Fruit fly (Drosophila melanogaster) whole organism: ENCODE results near the gene MYPT-75D.

Experiments used
- CG8478 ChIP-seq: fragments of >200 bp; optimal IDR thresholded peaks from 2 replicates; lab custom pipeline; 2018; ENCODE audit warnings: inconsistent platforms
- Dll ChIP-seq: fragments of >200 bp; optimal IDR thresholded peaks from 2 replicates; lab custom pipeline; 2017
- EcR ChIP-seq, 2 experiments: fragments of >200 bp; optimal IDR thresholded peaks; 2 replicates each; lab custom pipeline; 2017; ENCODE audit warnings: missing biosample characterization in 2 of 2, missing genetic modification characterization in 2 of 2, missing genetic modification reagents in 2 of 2
- pan ChIP-seq: fragments of >200 bp; optimal IDR thresholded peaks from 2 replicates; lab custom pipeline; 2017
- psq ChIP-seq: fragments of >200 bp; optimal IDR thresholded peaks from 2 replicates; lab custom pipeline; 2017
- usp ChIP-seq: fragments of >200 bp; optimal IDR thresholded peaks from 2 replicates; lab custom pipeline; 2017; ENCODE audit warnings: missing biosample characterization, missing genetic modification characterization, mixed read lengths

MYPT-75D gene

DNA sequence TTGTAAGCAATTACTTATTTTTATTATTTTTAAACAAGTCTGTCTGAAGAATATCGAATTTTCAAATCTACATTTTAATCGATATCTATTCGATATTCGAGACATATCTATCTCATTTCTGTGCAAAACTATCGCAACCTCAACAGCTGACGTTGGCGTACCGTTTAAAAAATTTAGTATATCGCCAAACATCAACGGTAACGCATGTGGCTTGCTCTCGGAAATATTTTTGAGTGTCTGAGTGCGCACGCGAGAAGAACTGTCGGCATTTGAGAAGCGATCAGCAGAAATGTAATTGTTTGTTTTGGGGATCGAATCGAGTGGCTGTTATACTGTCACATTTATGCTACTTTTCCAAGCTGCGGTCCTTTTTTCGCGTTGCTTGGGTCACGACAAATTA is at the start of gene MYPT-75D:
Gene MYPT-75D, plus strand, starts transcription at position 174 of the 400 bp plus-strand sequence.
- TF ChIP-seq pan (lab: Kevin White, UChicago): no peak
- no peak for TF ChIP-seq Dll (lab: Kevin White, UChicago)
- no peak for TF ChIP-seq EcR (GFP tag; optimal IDR thresholded peaks at IDR 0.05; lab: Kevin White, UChicago)
- TF ChIP-seq usp: no peak
- no peak for TF ChIP-seq CG8478
- TF ChIP-seq psq (lab: Kevin White, UChicago): no peak

DNA sequence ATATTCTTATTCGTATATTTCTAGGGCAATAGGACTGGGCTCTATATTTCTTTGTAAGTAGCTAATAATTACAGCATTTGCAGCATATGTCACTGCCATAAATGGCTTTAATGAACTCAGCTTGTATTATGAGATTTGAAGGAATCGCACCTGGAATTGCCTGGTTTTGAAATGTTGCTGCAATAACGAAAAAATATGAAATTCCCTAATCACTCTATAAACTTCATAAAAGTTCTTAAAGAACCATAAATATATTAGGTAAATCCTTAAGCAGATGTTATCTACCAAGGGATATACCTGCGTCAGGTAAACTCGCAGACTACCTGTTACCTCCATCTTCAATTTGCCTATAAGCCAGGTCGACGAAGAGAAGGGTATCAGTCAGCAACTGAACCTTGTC is 37.4 kb upstream of the MYPT-75D start, which contains the start of gene CG7271:
Gene CG7271, plus strand, starts transcription at position 373 of the 400 bp plus-strand sequence.
- no peak for TF ChIP-seq Dll (lab: Kevin White, UChicago)
- TF ChIP-seq usp: no peak
- no peak for TF ChIP-seq pan (lab: Kevin White, UChicago)
- no peak for TF ChIP-seq CG8478
- no peak for TF ChIP-seq psq (lab: Kevin White, UChicago)
- TF ChIP-seq EcR (GFP tag; optimal IDR thresholded peaks at IDR 0.05; lab: Kevin White, UChicago): no peak

DNA sequence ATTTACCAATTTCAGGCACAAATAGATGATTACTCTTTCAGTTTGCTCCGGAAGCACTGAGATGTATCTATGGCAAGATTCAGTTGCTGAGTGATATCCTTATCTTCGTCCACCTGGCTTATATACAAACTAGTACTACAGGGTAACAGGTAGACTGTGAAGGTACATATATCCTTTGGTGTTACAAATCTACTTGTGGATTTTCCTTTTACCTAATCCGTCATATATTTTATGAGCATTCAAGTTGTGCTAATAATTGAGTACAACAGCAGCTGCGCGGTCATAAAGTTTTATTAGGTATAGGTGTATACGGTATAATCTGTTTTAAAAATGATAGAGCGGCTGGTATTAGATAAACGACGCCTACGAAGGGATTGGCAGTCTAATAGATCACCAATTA is 32.1 kb upstream of the MYPT-75D start, which contains the start of gene term:
Gene term, minus strand, starts transcription at position 101 of the 400 bp plus-strand sequence.
- TF ChIP-seq usp (no peak), EcR (GFP tag; optimal IDR thresholded peaks at IDR 0.05; lab: Kevin White, UChicago) (no peak), pan (lab: Kevin White, UChicago) (no peak), CG8478 (no peak), Dll (lab: Kevin White, UChicago) (no peak), psq (lab: Kevin White, UChicago) (no peak)

DNA sequence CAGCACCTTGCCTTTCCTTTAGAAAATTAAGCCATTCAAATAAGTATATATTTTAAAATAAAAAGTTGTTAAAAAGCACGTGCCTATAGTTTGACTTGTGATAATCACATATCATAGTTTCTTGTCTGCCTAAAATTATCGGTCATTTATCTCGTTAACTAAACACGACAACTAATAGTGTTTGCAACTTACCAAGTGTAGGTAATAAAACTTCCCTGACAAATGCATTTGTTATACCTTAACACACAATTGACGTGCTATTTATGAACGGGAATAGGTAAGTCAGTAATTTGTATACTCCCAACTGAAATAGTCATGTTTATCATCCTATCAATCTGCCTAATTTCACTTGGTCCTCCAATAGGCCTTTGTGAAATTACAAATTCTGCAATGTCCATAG is 22.6 kb upstream of the MYPT-75D start, which contains the start of gene CG18234:
Gene CG18234, plus strand, starts transcription at position 301 of the 400 bp plus-strand sequence.
- TF ChIP-seq CG8478: no peak

DNA sequence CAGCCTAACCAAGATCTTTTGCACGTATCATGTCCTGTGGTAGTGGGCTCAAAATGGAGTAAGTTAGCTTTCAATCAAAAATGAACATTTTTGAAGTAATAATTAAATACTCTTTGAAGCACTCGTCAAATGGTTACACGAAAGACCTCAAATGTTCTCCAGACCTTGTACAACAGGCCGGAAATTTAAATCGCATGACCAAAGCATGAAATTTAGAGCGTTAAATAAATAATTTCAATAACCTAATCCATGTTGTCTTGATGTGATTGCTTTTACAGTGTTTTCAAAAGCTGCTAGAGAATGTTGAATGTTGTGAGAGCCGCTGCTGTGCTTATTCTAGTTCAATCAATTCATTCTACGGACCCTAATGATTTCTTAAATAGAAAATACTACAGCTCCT is 20.6 kb upstream of the MYPT-75D start, which contains the start of gene CG18233:
Gene CG18233, plus strand, starts transcription at position 301 of the 400 bp plus-strand sequence.
- TF ChIP-seq psq (lab: Kevin White, UChicago) (no peak), usp (no peak), pan (lab: Kevin White, UChicago) (no peak), Dll (lab: Kevin White, UChicago) (no peak), CG8478 (no peak), EcR (GFP tag; optimal IDR thresholded peaks at IDR 0.05; lab: Kevin White, UChicago) (no peak)

DNA sequence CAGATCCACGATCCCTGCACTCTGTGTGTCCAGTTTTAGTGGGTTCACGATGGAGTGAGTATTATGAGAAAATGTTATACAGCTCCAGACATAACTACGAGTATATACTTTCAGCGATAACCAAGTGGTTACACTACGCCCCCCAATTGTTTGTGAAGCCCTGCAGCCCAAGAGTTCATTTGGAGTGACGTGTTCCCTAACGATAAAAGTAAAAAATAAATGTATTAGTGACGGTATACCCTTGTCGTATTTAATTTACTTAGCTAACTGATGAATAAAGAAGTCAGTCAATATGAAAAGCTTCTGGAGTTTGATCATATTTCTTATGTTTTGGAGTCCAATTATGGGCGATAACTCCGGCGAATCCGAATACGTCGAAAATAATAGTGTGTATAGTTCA is 18.6 kb upstream of the MYPT-75D start, which contains the start of gene CG18231:
Gene CG18231, plus strand, starts transcription at position 301 of the 400 bp plus-strand sequence.
- TF ChIP-seq pan (lab: Kevin White, UChicago) (no peak), Dll (lab: Kevin White, UChicago) (no peak), CG8478 (no peak), psq (lab: Kevin White, UChicago) (no peak), usp (no peak), EcR (GFP tag; optimal IDR thresholded peaks at IDR 0.05; lab: Kevin White, UChicago) (no peak)

DNA sequence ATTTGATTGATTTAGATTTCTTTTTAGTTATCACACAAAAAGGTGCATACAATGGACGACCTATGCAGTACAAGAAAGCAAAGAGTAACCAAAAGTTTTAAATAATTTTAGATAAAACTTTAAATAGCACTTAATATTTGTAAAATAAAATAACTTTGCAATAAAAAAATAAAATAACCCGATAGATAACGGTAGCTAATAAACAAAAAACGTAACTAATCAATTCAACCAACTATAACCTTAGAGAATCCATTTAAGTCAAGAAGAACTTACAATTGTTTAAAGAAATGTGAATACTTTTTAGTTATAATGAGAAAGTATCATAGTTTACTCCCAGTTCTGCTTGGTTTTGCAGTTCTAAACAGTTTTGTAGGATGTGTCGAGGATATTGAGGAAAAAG is 16.4 kb upstream of the MYPT-75D start, which contains the start of gene CG32201:
Gene CG32201, plus strand, starts transcription at position 301 of the 400 bp plus-strand sequence.
- TF ChIP-seq psq (lab: Kevin White, UChicago) (no peak), pan (lab: Kevin White, UChicago) (no peak), CG8478 (no peak), EcR (GFP tag; optimal IDR thresholded peaks at IDR 0.05; lab: Kevin White, UChicago) (no peak), usp (no peak), Dll (lab: Kevin White, UChicago) (no peak)

DNA sequence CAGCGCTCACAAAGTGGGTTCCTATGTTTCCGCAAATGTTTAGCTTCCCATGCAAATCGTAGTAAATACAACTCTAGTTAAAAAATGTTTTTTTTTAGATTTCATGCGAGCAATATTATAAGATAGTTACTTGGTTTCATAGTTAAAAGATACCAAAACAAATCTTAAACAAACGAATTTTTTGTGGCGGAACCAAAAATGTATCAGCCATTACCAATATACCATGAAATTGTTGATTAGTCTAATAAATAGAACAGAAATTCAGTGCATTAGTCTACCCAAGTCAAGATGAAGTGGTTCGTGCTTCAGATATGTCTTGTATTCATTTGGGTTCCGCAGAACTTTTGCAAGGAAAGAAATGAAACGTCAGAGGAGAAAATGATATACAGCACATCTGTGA is 14.2 kb upstream of the MYPT-75D start, which contains the start of gene CG32199:
Gene CG32199, plus strand, starts transcription at position 301 of the 400 bp plus-strand sequence.
- TF ChIP-seq pan (lab: Kevin White, UChicago) (no peak), EcR (GFP tag; optimal IDR thresholded peaks at IDR 0.05; lab: Kevin White, UChicago) (no peak)

DNA sequence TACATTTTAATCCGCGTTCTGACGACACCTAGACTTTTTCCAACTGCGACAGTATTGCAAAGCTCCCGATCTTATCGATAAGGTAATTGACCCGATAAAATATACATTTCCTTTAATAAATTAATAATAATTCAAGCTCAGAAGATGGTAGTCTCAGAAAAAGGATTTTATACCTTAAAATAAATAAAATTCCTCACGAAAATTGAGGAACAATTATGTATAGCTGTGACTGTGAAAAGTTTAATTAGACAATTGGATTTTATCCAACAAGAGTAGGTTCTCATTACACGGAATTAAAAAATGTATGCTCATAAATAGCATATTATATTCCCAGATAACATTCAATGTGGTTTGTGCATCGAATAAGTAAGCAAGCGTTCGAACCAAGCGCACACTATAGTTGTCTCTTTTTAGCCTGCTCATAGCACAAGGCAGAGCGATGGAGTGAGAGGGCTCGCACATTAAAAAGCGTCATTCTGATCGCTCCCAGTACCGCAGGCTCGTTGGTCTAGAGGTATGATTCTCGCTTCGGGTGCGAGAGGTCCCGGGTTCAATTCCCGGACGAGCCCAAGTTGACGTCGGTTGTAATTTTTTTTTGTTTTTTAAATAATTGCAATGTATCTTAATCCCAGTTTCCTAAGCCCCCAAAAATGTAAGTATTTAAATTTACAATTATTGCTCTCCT is 7.7 kb upstream of the MYPT-75D start, which contains the start of the genes CG13380 and CG4174:
Gene CG13380, minus strand, starts transcription at position 51 of the 685 bp plus-strand sequence.
Gene CG4174, minus strand, starts transcription at position 51 of the 685 bp plus-strand sequence.
- TF ChIP-seq usp: no peak
- TF ChIP-seq EcR (GFP tag; optimal IDR thresholded peaks at IDR 0.05; lab: Kevin White, UChicago): no peak
- TF ChIP-seq Dll (lab: Kevin White, UChicago): no peak
- TF ChIP-seq pan (lab: Kevin White, UChicago): no peak
- TF ChIP-seq psq (lab: Kevin White, UChicago): no peak
- no peak for TF ChIP-seq CG8478

DNA sequence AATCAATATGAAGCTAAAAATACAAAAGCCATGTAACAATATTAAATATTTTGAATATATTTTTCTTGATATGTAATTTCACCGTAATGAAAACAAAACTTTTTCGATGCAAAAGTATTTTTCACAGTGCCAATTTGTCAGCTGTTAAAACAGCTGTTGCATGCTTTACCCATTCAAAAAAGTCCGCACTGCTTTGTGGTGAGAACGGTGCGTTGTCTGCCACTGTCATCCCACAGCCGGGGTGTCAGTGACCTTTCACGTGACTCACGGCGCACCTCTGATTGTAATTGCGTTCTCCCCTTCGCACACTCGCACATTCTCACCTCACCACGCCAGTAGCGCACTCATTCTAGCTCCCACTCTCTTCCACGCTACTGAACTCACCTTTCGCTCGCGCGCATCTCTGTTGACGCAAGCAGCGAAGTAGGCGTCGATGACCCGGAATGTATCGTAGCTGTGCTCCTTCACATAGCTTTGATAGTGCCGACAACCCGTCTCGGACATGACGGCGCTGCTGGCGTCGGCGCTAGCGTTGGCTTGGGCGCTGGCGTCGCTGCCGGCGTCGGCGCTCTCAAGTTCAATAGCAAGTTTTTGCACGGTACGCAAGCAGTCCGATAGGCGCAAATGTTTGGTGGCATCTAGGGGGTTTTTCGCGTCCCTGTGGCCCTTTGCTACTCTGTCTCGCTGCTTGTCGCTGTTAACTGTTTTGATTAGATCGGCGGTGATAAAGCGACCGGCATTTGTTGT is 4.6 kb upstream of the MYPT-75D start:
- TF ChIP-seq CG8478: no peak
- TF ChIP-seq usp: no peak
- peak; percentile 61 for TF ChIP-seq pan (lab: Kevin White, UChicago)
- peak; percentile 79 for TF ChIP-seq Dll (lab: Kevin White, UChicago)
- peak; percentile 92 to 99 for TF ChIP-seq EcR (GFP tag; optimal IDR thresholded peaks at IDR 0.05; lab: Kevin White, UChicago)
- no peak for TF ChIP-seq psq (lab: Kevin White, UChicago)

DNA sequence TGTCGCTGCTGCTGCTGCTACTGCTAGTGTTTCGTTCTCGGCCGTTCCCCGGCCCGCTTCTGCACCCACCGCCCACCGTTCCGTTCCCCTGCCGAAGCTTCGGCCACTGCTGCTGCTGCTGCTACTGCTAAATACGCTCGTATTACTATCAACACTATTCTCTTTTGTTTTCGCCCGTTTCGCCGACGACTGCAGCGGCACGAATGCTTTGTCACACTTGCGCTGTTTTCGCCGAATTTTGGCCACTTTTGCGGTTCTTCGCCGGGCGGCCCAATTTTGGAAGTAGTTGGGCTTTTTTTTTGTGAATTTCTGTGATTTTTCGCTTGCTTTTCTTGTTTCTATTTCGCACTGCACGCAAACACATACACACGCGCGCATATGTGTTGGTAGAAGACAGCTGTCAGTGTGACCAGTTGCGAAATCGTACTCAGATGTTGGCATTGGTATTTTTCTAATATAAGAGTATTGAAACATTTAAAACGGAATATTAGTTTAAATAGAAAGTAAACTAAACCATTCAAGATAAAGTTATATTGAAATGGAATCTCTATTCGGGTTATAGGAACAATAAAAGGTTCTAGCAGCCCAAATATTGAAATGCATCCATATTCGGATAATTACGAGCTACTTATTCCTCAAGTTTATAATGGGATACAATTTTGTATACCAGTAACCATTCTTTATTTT is 3.9 kb upstream of the MYPT-75D start, which contains the start of gene not:
Gene not, minus strand, starts transcription at position 395 of the 687 bp plus-strand sequence.
- no peak for TF ChIP-seq psq (lab: Kevin White, UChicago)
- no peak for TF ChIP-seq usp
- TF ChIP-seq Dll (lab: Kevin White, UChicago): no peak
- TF ChIP-seq CG8478: no peak
- TF ChIP-seq pan (lab: Kevin White, UChicago): no peak
- TF ChIP-seq EcR (GFP tag; optimal IDR thresholded peaks at IDR 0.05; lab: Kevin White, UChicago): no peak
